Fruit fly (Drosophila melanogaster): Measurements from ENCODE around the gene CG12795.

Gene CG12795

DNA sequence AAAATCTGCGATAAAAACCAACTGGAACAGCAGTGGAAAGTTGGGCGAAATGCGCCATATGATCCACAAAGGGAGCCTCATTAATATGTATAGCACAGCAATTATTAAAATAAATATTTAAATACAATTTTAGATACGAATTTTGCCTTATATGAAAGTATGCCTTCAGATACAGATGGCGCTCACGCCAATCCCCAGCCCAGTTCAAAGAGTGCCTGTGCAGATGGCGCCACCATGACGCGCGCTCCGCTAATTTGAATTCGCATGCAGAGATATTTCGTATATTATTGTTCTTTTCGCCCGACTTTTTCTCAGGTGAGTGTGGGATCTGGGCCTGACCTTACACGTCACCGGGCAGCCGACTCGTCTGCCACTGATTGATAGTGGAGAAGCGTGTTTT, 20.0 kb downstream of the CG12795 start, which contains the start of gene Pgant4 (continued):
- TF ChIP-seq CG12391 (tag; optimal IDR thresholded peaks at IDR 0.05), result peak; percentile 18
- peak; percentile 37; the same call in 1 of the 2 replicates for TF ChIP-seq CG6689 (GFP tag; IDR thresholded peaks at IDR 0.05)
- no peak for TF ChIP-seq Doc3 (GFP tag; IDR thresholded peaks at IDR 0.05; ENCODE audit: partially characterized antibody)
- no peak for TF ChIP-seq jigr1 (GFP tag; IDR thresholded peaks at IDR 0.05)
- TF ChIP-seq CG7745 (tag; optimal IDR thresholded peaks at IDR 0.05), result no peak
- no peak for TF ChIP-seq Six4 (GFP tag; optimal IDR thresholded peaks at IDR 0.05)
- no peak for TF ChIP-seq CG17612 (GFP tag; IDR thresholded peaks at IDR 0.05)
- peak; percentile 26 for TF ChIP-seq CG6813 (GFP tag; optimal IDR thresholded peaks at IDR 0.05)
- TF ChIP-seq Neu2 (GFP tag; optimal IDR thresholded peaks at IDR 0.05; ENCODE audit: borderline replicate concordance), result no peak
- TF ChIP-seq CG11723 (GFP tag; optimal IDR thresholded peaks at IDR 0.05), result no peak
- peak; percentile 15; the same call in 1 of the 2 replicates for TF ChIP-seq Nf-YA (GFP tag; IDR thresholded peaks at IDR 0.05)
- peak; percentile 24 for TF ChIP-seq CG9609 (GFP tag; optimal IDR thresholded peaks at IDR 0.05)
- TF ChIP-seq CG4282 (GFP tag; optimal IDR thresholded peaks at IDR 0.05), result no peak
- peak; percentile 13 for TF ChIP-seq HLH54F (GFP tag; optimal IDR thresholded peaks at IDR 0.05)
- TF ChIP-seq otp (GFP tag; IDR thresholded peaks at IDR 0.05), result peak; percentile 54; the same call in 1 of the 3 replicates
- peak; percentile 60 for TF ChIP-seq Antp (GFP tag; optimal IDR thresholded peaks at IDR 0.05)
- TF ChIP-seq Dfd (GFP tag; optimal IDR thresholded peaks at IDR 0.05), result no peak
- TF ChIP-seq nmo (GFP tag; optimal IDR thresholded peaks at IDR 0.05), result peak; percentile 46
- TF ChIP-seq CG14667 (GFP tag; IDR thresholded peaks at IDR 0.05), result peak; percentile 63
- TF ChIP-seq dysf (GFP tag; IDR thresholded peaks at IDR 0.05), result peak; percentile 74
- TF ChIP-seq CG17568 (GFP tag; optimal IDR thresholded peaks at IDR 0.05), result no peak
- no peak for TF ChIP-seq wor (GFP tag; IDR thresholded peaks at IDR 0.05)
- TF ChIP-seq zfh2 (GFP tag; optimal IDR thresholded peaks at IDR 0.05), result no peak
- no peak for TF ChIP-seq dati (GFP tag; IDR thresholded peaks at IDR 0.05)
- no peak for TF ChIP-seq bowl (GFP tag; IDR thresholded peaks at IDR 0.05)
- no peak for TF ChIP-seq jing (GFP tag; optimal IDR thresholded peaks at IDR 0.05)
- peak; percentile 55 for TF ChIP-seq Elba2 (GFP tag; optimal IDR thresholded peaks at IDR 0.05)
- TF ChIP-seq ab (GFP tag; optimal IDR thresholded peaks at IDR 0.05), result no peak
- TF ChIP-seq chif (GFP tag; optimal IDR thresholded peaks at IDR 0.05), result peak; percentile 1 to 48
- TF ChIP-seq h (optimal IDR thresholded peaks at IDR 0.05), result no peak
- TF ChIP-seq gcm2 (GFP tag; optimal IDR thresholded peaks at IDR 0.05), result no peak
- peak; percentile 37 for TF ChIP-seq Nf-YC (tag; optimal IDR thresholded peaks at IDR 0.05)
- peak; percentile 69; the same call in 2 of the 3 replicates for TF ChIP-seq H15 (GFP tag; IDR thresholded peaks at IDR 0.05)

DNA sequence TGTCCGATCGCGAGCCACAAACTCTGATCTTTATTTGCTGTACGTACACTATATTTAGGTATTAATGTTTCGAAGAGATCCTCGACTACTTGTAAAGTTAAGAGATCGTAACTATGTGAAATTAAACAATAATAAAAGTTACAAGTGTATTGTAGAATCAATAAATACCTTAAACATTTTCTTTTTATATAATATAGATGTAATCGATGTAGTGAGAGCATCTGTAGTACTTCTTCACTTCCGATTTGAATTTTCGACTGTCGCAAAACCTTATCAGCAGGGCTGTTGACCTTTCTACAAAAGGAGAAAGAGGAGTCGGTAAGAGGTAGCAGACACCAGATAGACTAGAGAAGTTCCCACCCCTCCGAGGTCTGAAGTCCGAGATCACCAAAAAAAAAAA, 22.9 kb downstream of the CG12795 start:
- TF ChIP-seq CG10565 (GFP tag; optimal IDR thresholded peaks at IDR 0.05) (no peak), CG32772 (GFP tag; IDR thresholded peaks at IDR 0.05) (no peak), D19A (tag; optimal IDR thresholded peaks at IDR 0.05) (peak; percentile 30)

- TF ChIP-seq CG13296 (GFP tag; optimal IDR thresholded peaks at IDR 0.05) (peak; percentile 69), ato (GFP tag; IDR thresholded peaks at IDR 0.05; ENCODE audit: partially characterized antibody) (no peak), sens-2 (GFP tag; IDR thresholded peaks at IDR 0.05) (no peak), Pdp1 (GFP tag; optimal IDR thresholded peaks at IDR 0.05) (peak; percentile 43 to 52), trem (tag; optimal IDR thresholded peaks at IDR 0.05) (no peak), shn (GFP tag; optimal IDR thresholded peaks at IDR 0.05) (peak; percentile 26), Hsf (GFP tag; optimal IDR thresholded peaks at IDR 0.05) (peak; percentile 70), CG11456 (GFP tag; IDR thresholded peaks at IDR 0.05) (0 out of 3 replicates have a peak, but pooled peaks have one; percentile 62), Xrp1 (GFP tag; IDR thresholded peaks at IDR 0.05) (peak; percentile 39; the same call in 1 of the 2 replicates), CG10565 (GFP tag; optimal IDR thresholded peaks at IDR 0.05) (no peak), nerfin-2 (GFP tag; IDR thresholded peaks at IDR 0.05; ENCODE audit: partially characterized antibody) (no peak), CG13123 (GFP tag; optimal IDR thresholded peaks at IDR 0.05) (no peak), zf30C (GFP tag; optimal IDR thresholded peaks at IDR 0.05) (no peak), phol (tag; optimal IDR thresholded peaks at IDR 0.05) (peak; percentile 60), CG3995 (GFP tag; optimal IDR thresholded peaks at IDR 0.05) (peak; percentile 11), CG18764 (GFP tag; optimal IDR thresholded peaks at IDR 0.05) (no peak), CG15601 (tag; optimal IDR thresholded peaks at IDR 0.05) (no peak)
Measured at dm6 chr2L:3475948-3476347, 23.7 kb downstream of the CG12795 start.
